Worm (Caenorhabditis elegans): ENCODE data around the gene C02G6.3.
A peak's percentile ranks its signal among the peaks of the same experiment; 100 is the strongest.

Gene C02G6.3

DNA sequence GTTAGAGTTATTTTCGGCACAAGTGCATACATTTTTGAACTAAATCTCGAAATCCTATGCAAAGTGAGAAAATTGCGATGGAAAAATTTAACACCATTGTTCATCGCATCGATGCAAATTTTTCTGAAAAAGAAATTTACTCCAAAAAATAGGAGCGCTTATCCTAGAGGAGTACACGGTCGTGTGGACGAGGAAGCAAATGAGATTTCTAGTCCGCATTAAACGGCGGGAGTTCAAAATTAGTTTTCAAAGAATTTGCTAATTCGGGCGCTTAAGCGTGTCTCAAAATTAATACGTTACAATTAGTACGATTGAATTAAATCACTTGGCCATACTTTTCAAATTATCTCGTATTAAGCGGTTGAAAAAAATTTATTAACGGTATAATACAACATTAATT is 37.5 kb downstream of the C02G6.3 start, which contains the start of gene lrpr-1 (continued):
- TF ChIP-seq aptf-2 (GFP tag; conservative IDR thresholded peaks at IDR 0.05) = peak; percentile 79
- no peak for TF ChIP-seq aptf-3 (GFP tag; IDR thresholded peaks at IDR 0.05)
- TF ChIP-seq lin-40 (tag; optimal IDR thresholded peaks at IDR 0.05) = no peak
- TF ChIP-seq pbrm-1 (GFP tag; IDR thresholded peaks at IDR 0.05) = 0 out of 2 replicates have a peak, but pooled peaks have one; percentile 44
- TF ChIP-seq sptf-2 (GFP tag; optimal IDR thresholded peaks at IDR 0.05) = no peak
- no peak for TF ChIP-seq akir-1 (GFP tag; optimal IDR thresholded peaks at IDR 0.05)
- TF ChIP-seq ztf-18 (tag; optimal IDR thresholded peaks at IDR 0.05) = peak; percentile 28
- TF ChIP-seq C17E4.6 (GFP tag; IDR thresholded peaks at IDR 0.05) = no peak
- TF ChIP-seq let-607 (tag; optimal IDR thresholded peaks at IDR 0.05) = no peak
- peak; percentile 53 for TF ChIP-seq lsl-1 (GFP tag; optimal IDR thresholded peaks at IDR 0.05)
- TF ChIP-seq F22D6.2 (tag; optimal IDR thresholded peaks at IDR 0.05) = peak; percentile 48
- no peak for TF ChIP-seq Y56A3A.18 (GFP tag; IDR thresholded peaks at IDR 0.05)
- TF ChIP-seq lin-35 (GFP tag; optimal IDR thresholded peaks at IDR 0.05) = peak; percentile 65 to 95 (median 67)
- TF ChIP-seq gei-17 (GFP tag; optimal IDR thresholded peaks at IDR 0.05) = no peak
- TF ChIP-seq unc-62 (GFP tag; optimal IDR thresholded peaks at IDR 0.05) = no peak
- TF ChIP-seq ztf-22 (GFP tag; optimal IDR thresholded peaks at IDR 0.05) = no peak
- no peak for TF ChIP-seq ceh-40 (GFP tag; IDR thresholded peaks at IDR 0.05)
- TF ChIP-seq F57A8.1 (GFP tag; optimal IDR thresholded peaks at IDR 0.05) = no peak
- 0 out of 2 replicates have a peak, but pooled peaks have one; percentile 35 for TF ChIP-seq hsf-1 (GFP tag; IDR thresholded peaks at IDR 0.05)
- no peak for TF ChIP-seq B0019.2 (GFP tag; conservative IDR thresholded peaks at IDR 0.05)
- TF ChIP-seq dpff-1 (tag; optimal IDR thresholded peaks at IDR 0.05) = no peak
- TF ChIP-seq madf-10 (tag; optimal IDR thresholded peaks at IDR 0.05) = peak; percentile 65
- no peak for TF ChIP-seq nhr-27 (tag; optimal IDR thresholded peaks at IDR 0.05)
- peak; percentile 74 for TF ChIP-seq madf-8 (GFP tag; conservative IDR thresholded peaks at IDR 0.05)
- TF ChIP-seq attf-6 (GFP tag; IDR thresholded peaks at IDR 0.05) = no peak
- no peak for TF ChIP-seq F37B4.10 (GFP tag; IDR thresholded peaks at IDR 0.05)
- peak; percentile 89 for TF ChIP-seq ceh-27 (GFP tag; optimal IDR thresholded peaks at IDR 0.05)
- no peak for TF ChIP-seq zfh-2 (GFP tag; conservative IDR thresholded peaks at IDR 0.05)
- no peak for TF ChIP-seq lin-26 (GFP tag; IDR thresholded peaks at IDR 0.05)
- no peak for TF ChIP-seq nfya-1 (tag; optimal IDR thresholded peaks at IDR 0.05; ENCODE audit: borderline replicate concordance, insufficient read depth)
- no peak for TF ChIP-seq bed-1 (GFP tag; IDR thresholded peaks at IDR 0.05)
- TF ChIP-seq mel-28 (tag; optimal IDR thresholded peaks at IDR 0.05; ENCODE audit: borderline replicate concordance) = peak; percentile 51
- peak; percentile 81 for TF ChIP-seq dpl-1 (GFP tag; optimal IDR thresholded peaks at IDR 0.05)
- TF ChIP-seq F33H1.4 (GFP tag; IDR thresholded peaks at IDR 0.05) = peak; percentile 70; the same call in 1 of the 2 replicates
- TF ChIP-seq rec-8 (tag; optimal IDR thresholded peaks at IDR 0.05) = peak; percentile 48 to 90
- TF ChIP-seq F49E8.2 (tag; optimal IDR thresholded peaks at IDR 0.05; ENCODE audit: insufficient read depth) = no peak
- peak; percentile 39 for TF ChIP-seq athp-1 (tag; optimal IDR thresholded peaks at IDR 0.05)
- no peak for TF ChIP-seq ceh-58 (GFP tag; IDR thresholded peaks at IDR 0.05)
- no peak for TF ChIP-seq B0336.3 (GFP tag; IDR thresholded peaks at IDR 0.05)
- no peak for TF ChIP-seq F39B2.1 (GFP tag; IDR thresholded peaks at IDR 0.05)
- TF ChIP-seq lag-1 (GFP tag; IDR thresholded peaks at IDR 0.05) = no peak
- TF ChIP-seq ccch-3 (GFP tag; optimal IDR thresholded peaks at IDR 0.05) = peak; percentile 73
- peak; percentile 95 for TF ChIP-seq unc-130 (GFP tag; optimal IDR thresholded peaks at IDR 0.05)
- TF ChIP-seq ama-1 (optimal IDR thresholded peaks at IDR 0.05) = no peak
- no peak for TF ChIP-seq ama-1 (GFP tag; optimal IDR thresholded peaks at IDR 0.05)
- TF ChIP-seq K11D2.4 (GFP tag; IDR thresholded peaks at IDR 0.05) = peak; percentile 78
- TF ChIP-seq egl-18 (GFP tag; IDR thresholded peaks at IDR 0.05) = no peak
- no peak for TF ChIP-seq attf-5 (GFP tag; optimal IDR thresholded peaks at IDR 0.05)
- TF ChIP-seq rpc-1 (optimal IDR thresholded peaks at IDR 0.05) = no peak
- no peak for TF ChIP-seq rpc-1 (tag; optimal IDR thresholded peaks at IDR 0.05)

Measured in whole organism, young adult.